Worm (Caenorhabditis elegans) whole organism, L1 larva: ENCODE results near the gene gro-1.

ENCODE experiments used
- C04F5.9 ChIP-seq: sonication (generic microtip); optimal IDR thresholded peaks from 2 replicates; lab custom pipeline; 2016; ENCODE audit warnings: missing genetic modification characterization, missing compliant biosample characterization
- C16A3.4 ChIP-seq: fragments of 150-350 bp; optimal IDR thresholded peaks from 2 replicates; lab custom pipeline; 2014; ENCODE audit warnings: missing biosample characterization, missing genetic modification characterization
- F16B12.6 ChIP-seq: fragments of 150-350 bp; optimal IDR thresholded peaks from 2 replicates; lab custom pipeline; 2014; ENCODE audit warnings: missing biosample characterization, missing genetic modification characterization
- Y116A8C.19 ChIP-seq: sonication (generic microtip); optimal IDR thresholded peaks from 2 replicates; lab custom pipeline; 2016; ENCODE audit warnings: missing compliant biosample characterization, missing genetic modification characterization, borderline replicate concordance
- aly-2 ChIP-seq: fragments of 150-350 bp; optimal IDR thresholded peaks from 2 replicates; lab custom pipeline; 2014; ENCODE audit warnings: missing biosample characterization, missing genetic modification characterization
- blmp-1 ChIP-seq: fragments of 150-350 bp; optimal IDR thresholded peaks from 2 replicates; lab custom pipeline; 2014; ENCODE audit warnings: missing biosample characterization, missing genetic modification characterization
- ceh-63 ChIP-seq: fragments of 200-800 bp; sonication (Bioruptor generic); optimal IDR thresholded peaks from 2 replicates; lab custom pipeline; 2018; ENCODE audit warnings: mild to moderate bottlenecking, missing genetic modification characterization, missing compliant biosample characterization
- ceh-8 ChIP-seq: fragments of 200-800 bp; sonication (Bioruptor generic); optimal IDR thresholded peaks from 2 replicates; lab custom pipeline; 2018; ENCODE audit warnings: mild to moderate bottlenecking, missing genetic modification characterization, moderate library complexity, missing compliant biosample characterization
- ceh-82 ChIP-seq, 3 experiments: fragments of 150-350 bp in 1 of 3; sonication (generic microtip) in 2 of 3; optimal IDR thresholded peaks; 2 replicates each; lab custom pipeline; 2014 to 2017; ENCODE audit warnings: missing biosample characterization in 3 of 3, missing genetic modification characterization in 3 of 3
- ceh-88 ChIP-seq: fragments of 200-800 bp; sonication (Bioruptor generic); IDR thresholded peaks from 2 replicates; pipeline ENCODE4 v1.3.6; 2022; ENCODE audit warnings: missing genetic modification characterization, missing compliant biosample characterization
- dpl-1 ChIP-seq, 3 experiments: fragments of 150-350 bp in 2 of 3; sonication (generic microtip) in 1 of 3; optimal IDR thresholded peaks; 2 replicates each; lab custom pipeline; 2014 to 2017; ENCODE audit warnings: missing biosample characterization in 3 of 3, missing genetic modification characterization in 3 of 3, missing genetic modification reagents in 3 of 3
- dsc-1 ChIP-seq: sonication (generic microtip); optimal IDR thresholded peaks from 2 replicates; lab custom pipeline; 2016; ENCODE audit warnings: mild to moderate bottlenecking, missing genetic modification characterization, missing compliant biosample characterization
- efl-1 ChIP-seq, 4 experiments: fragments of 150-350 bp; optimal IDR thresholded peaks in 3 of 4; peaks in 1 of 4; 1 replicate in 1 of 4; 2 replicates in 3 of 4; lab custom pipeline; 2014; ENCODE audit warnings: missing biosample characterization in 2 of 4, missing genetic modification characterization in 2 of 4, missing genetic modification reagents in 2 of 4
- efl-3 ChIP-seq: fragments of 200-800 bp; sonication (Bioruptor generic); optimal IDR thresholded peaks from 2 replicates; lab custom pipeline; 2018; ENCODE audit warnings: mild to moderate bottlenecking, missing genetic modification characterization, missing compliant biosample characterization
- egl-13 ChIP-seq: sonication (generic microtip); optimal IDR thresholded peaks from 2 replicates; lab custom pipeline; 2016; ENCODE audit warnings: missing genotype, missing genetic modification reagents, missing genetic modification characterization, missing compliant biosample characterization
- egl-27 ChIP-seq, 2 experiments: fragments of 150-350 bp in 1 of 2; sonication (generic microtip); optimal IDR thresholded peaks; 3 replicates each; lab custom pipeline; 2017 to 2018; ENCODE audit warnings: missing biosample characterization in 2 of 2, missing genetic modification characterization in 2 of 2, missing genetic modification reagents in 2 of 2
- elt-2 ChIP-seq: sonication (generic microtip); optimal IDR thresholded peaks from 2 replicates; lab custom pipeline; 2016; ENCODE audit warnings: missing genetic modification characterization, mild to moderate bottlenecking, inconsistent platforms, missing compliant biosample characterization, missing genetic modification reagents
- elt-3 ChIP-seq, 6 experiments: fragments of 150-350 bp in 1 of 6; sonication (generic microtip); optimal IDR thresholded peaks; 2 replicates each; lab custom pipeline; 2017 to 2018; ENCODE audit warnings: missing biosample characterization in 6 of 6, missing genetic modification characterization in 6 of 6, inconsistent platforms in 1 of 6
- ets-5 ChIP-seq: fragments of 200-800 bp; sonication (Bioruptor generic); IDR thresholded peaks from 2 replicates; pipeline ENCODE4 v1.3.6; 2022; ENCODE audit warnings: missing genetic modification characterization, missing compliant biosample characterization
- fkh-10 ChIP-seq: sonication (generic microtip); optimal IDR thresholded peaks from 2 replicates; lab custom pipeline; 2017; ENCODE audit warnings: missing biosample characterization, missing genetic modification reagents, missing genetic modification characterization
- fkh-8 ChIP-seq: sonication (generic microtip); optimal IDR thresholded peaks from 2 replicates; lab custom pipeline; 2016; ENCODE audit warnings: mild to moderate bottlenecking, missing genetic modification characterization, missing compliant biosample characterization
- hlh-4 ChIP-seq: sonication (generic microtip); optimal IDR thresholded peaks from 2 replicates; lab custom pipeline; 2016; ENCODE audit warnings: mild to moderate bottlenecking, missing genetic modification characterization, missing compliant biosample characterization
- irx-1 ChIP-seq: sonication (generic microtip); optimal IDR thresholded peaks from 2 replicates; lab custom pipeline; 2016; ENCODE audit warnings: missing genetic modification characterization, missing compliant biosample characterization
- jun-1 ChIP-seq: fragments of 150-350 bp; optimal IDR thresholded peaks from 2 replicates; lab custom pipeline; 2014; ENCODE audit warnings: missing biosample characterization, missing genetic modification reagents, missing genetic modification characterization
- lin-13 ChIP-seq: fragments of 150-350 bp; optimal IDR thresholded peaks from 2 replicates; lab custom pipeline; 2014; ENCODE audit warnings: missing biosample characterization, missing genetic modification reagents, missing genetic modification characterization
- lin-15B ChIP-seq: fragments of 150-350 bp; sonication (generic microtip); optimal IDR thresholded peaks from 3 replicates; lab custom pipeline; 2014; ENCODE audit warnings: missing biosample characterization, missing genetic modification characterization
- lin-35 ChIP-seq, 2 experiments: fragments of 150-350 bp; optimal IDR thresholded peaks; 2 replicates each; lab custom pipeline; 2014; ENCODE audit warnings: missing biosample characterization in 2 of 2, missing genetic modification characterization in 2 of 2, missing genetic modification reagents in 2 of 2
- lir-3 ChIP-seq: sonication (generic microtip); optimal IDR thresholded peaks from 2 replicates; lab custom pipeline; 2016; ENCODE audit warnings: mild to moderate bottlenecking, missing genetic modification characterization, moderate library complexity, missing compliant biosample characterization; ENCODE audit not compliant: poor library complexity
- lsy-2 ChIP-seq, 2 experiments: fragments of 150-350 bp; optimal IDR thresholded peaks; 2 replicates each; lab custom pipeline; 2014; ENCODE audit warnings: missing biosample characterization in 2 of 2, missing genetic modification characterization in 2 of 2
- mab-9 ChIP-seq: fragments of 200-800 bp; sonication (Bioruptor generic); IDR thresholded peaks from 2 replicates; pipeline ENCODE4 v1.3.6; 2022; ENCODE audit warnings: missing genetic modification reagents, missing genetic modification characterization, missing compliant biosample characterization
- mdl-1 ChIP-seq, 2 experiments: fragments of 150-350 bp; optimal IDR thresholded peaks; 2 replicates each; lab custom pipeline; 2014 to 2017; ENCODE audit warnings: missing biosample characterization in 2 of 2, missing genetic modification characterization in 2 of 2, inconsistent platforms in 1 of 2
- mef-2 ChIP-seq: fragments of 150-350 bp; optimal IDR thresholded peaks from 2 replicates; lab custom pipeline; 2014; ENCODE audit warnings: missing biosample characterization, missing genetic modification characterization
- mep-1 ChIP-seq: fragments of 150-350 bp; optimal IDR thresholded peaks from 2 replicates; lab custom pipeline; 2014; ENCODE audit warnings: missing biosample characterization, missing genetic modification characterization
- nhr-28 ChIP-seq: fragments of 150-350 bp; optimal IDR thresholded peaks from 2 replicates; lab custom pipeline; 2014; ENCODE audit warnings: missing biosample characterization, missing genetic modification characterization
- nhr-47 ChIP-seq: sonication (generic microtip); optimal IDR thresholded peaks from 2 replicates; lab custom pipeline; 2016; ENCODE audit warnings: mild to moderate bottlenecking, missing genetic modification characterization, moderate library complexity, missing compliant biosample characterization
- nhr-71 ChIP-seq: sonication (generic microtip); optimal IDR thresholded peaks from 2 replicates; lab custom pipeline; 2016; ENCODE audit warnings: mild to moderate bottlenecking, missing genetic modification characterization, moderate library complexity, missing compliant biosample characterization
- nhr-76 ChIP-seq: sonication (generic microtip); optimal IDR thresholded peaks from 2 replicates; lab custom pipeline; 2017; ENCODE audit warnings: missing biosample characterization, missing genetic modification characterization
- nhr-77 ChIP-seq: fragments of 150-350 bp; optimal IDR thresholded peaks from 2 replicates; lab custom pipeline; 2014; ENCODE audit warnings: missing biosample characterization, missing genetic modification characterization
- nhr-90 ChIP-seq: sonication (generic microtip); optimal IDR thresholded peaks from 2 replicates; lab custom pipeline; 2016; ENCODE audit warnings: mild to moderate bottlenecking, missing genetic modification characterization, missing compliant biosample characterization; ENCODE audit not compliant: poor library complexity
- skn-1 ChIP-seq: fragments of 150-350 bp; optimal IDR thresholded peaks from 2 replicates; lab custom pipeline; 2014; ENCODE audit warnings: missing biosample characterization, missing genetic modification characterization
- snu-23 ChIP-seq: sonication (generic microtip); optimal IDR thresholded peaks from 2 replicates; lab custom pipeline; 2016; ENCODE audit warnings: missing genetic modification characterization, missing compliant biosample characterization
- sup-37 ChIP-seq: fragments of 200-800 bp; sonication (Bioruptor generic); optimal IDR thresholded peaks from 2 replicates; lab custom pipeline; 2018; ENCODE audit warnings: mild to moderate bottlenecking, missing genetic modification characterization, missing compliant biosample characterization
- unc-130 ChIP-seq: fragments of 150-350 bp; optimal IDR thresholded peaks from 2 replicates; lab custom pipeline; 2017; ENCODE audit warnings: missing biosample characterization, missing genetic modification characterization, inconsistent platforms
- unc-86 ChIP-seq: sonication (generic microtip); optimal IDR thresholded peaks from 2 replicates; lab custom pipeline; 2016; ENCODE audit warnings: missing genetic modification characterization, missing compliant biosample characterization
- unc-98 ChIP-seq: fragments of 200-800 bp; sonication (Bioruptor generic); IDR thresholded peaks from 2 replicates; pipeline ENCODE4 v1.3.6; 2022; ENCODE audit warnings: missing genetic modification characterization, missing compliant biosample characterization
- vab-15 ChIP-seq: sonication (generic microtip); optimal IDR thresholded peaks from 2 replicates; lab custom pipeline; 2017; ENCODE audit warnings: missing genotype, mild to moderate bottlenecking, missing genetic modification characterization, missing compliant biosample characterization
- xbp-1 ChIP-seq: sonication (generic microtip); optimal IDR thresholded peaks from 2 replicates; lab custom pipeline; 2016; ENCODE audit warnings: missing genetic modification characterization, missing compliant biosample characterization
- zip-4 ChIP-seq: fragments of 200-800 bp; sonication (Bioruptor generic); optimal IDR thresholded peaks from 2 replicates; lab custom pipeline; 2018; ENCODE audit warnings: mild to moderate bottlenecking, missing genetic modification characterization, moderate library complexity, missing compliant biosample characterization
- ztf-4 ChIP-seq: fragments of 150-350 bp; optimal IDR thresholded peaks from 2 replicates; lab custom pipeline; 2014; ENCODE audit warnings: missing biosample characterization, missing genetic modification characterization

gro-1 gene

ce11 chrIII:5294281-5294680 lies 29.4 kb downstream of the gro-1 start:
- no peak for TF ChIP-seq dsc-1 (tag; lab: Kevin White, UChicago)
- no peak for TF ChIP-seq efl-3 (GFP tag; lab: Kevin White, UChicago)
- TF ChIP-seq elt-2 = no peak
- TF ChIP-seq nhr-28 (tag; lab: Kevin White, UChicago) = no peak
- TF ChIP-seq ztf-4 (tag; lab: Kevin White, UChicago) = no peak
- TF ChIP-seq aly-2 (tag; lab: Kevin White, UChicago) = no peak
- TF ChIP-seq unc-98 (GFP tag; lab: Robert Waterston, UW) = no peak
- TF ChIP-seq egl-13 (tag; lab: Kevin White, UChicago) = no peak
- TF ChIP-seq unc-130 (tag; lab: Kevin White, UChicago) = no peak
- no peak for TF ChIP-seq F16B12.6
- no peak for TF ChIP-seq mab-9 (GFP tag; lab: Robert Waterston, UW)
- TF ChIP-seq ets-5 (GFP tag; lab: Robert Waterston, UW) = no peak
- TF ChIP-seq sup-37 (GFP tag; lab: Kevin White, UChicago) = no peak
- TF ChIP-seq vab-15 (tag; lab: Kevin White, UChicago) = no peak
- TF ChIP-seq egl-27 (tag; optimal IDR thresholded peaks at IDR 0.05; lab: Kevin White, UChicago) = no peak
- TF ChIP-seq, all 84 proteins: peak for 0

DNA sequence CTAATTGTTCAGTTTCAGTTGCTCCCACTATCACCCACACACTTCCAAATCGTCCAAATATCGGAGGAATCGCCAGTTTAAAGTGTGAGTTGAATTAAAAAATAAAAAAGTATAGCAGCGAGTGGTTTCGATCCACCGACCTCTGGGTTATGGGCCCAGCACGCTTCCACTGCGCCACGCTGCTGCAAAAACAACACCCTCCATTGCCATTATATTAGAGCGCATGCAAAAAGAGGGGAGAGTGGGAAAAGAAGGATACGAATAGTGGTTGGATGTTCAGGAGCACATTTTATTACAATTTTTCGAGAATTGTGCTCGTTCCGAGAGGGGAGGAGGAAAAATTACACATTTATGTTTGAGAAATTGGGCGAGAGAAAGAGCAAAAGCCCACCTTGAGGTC lies 30.0 kb downstream of the gro-1 start:
- TF ChIP-seq nhr-77 (peak; percentile 32), unc-86 (tag; lab: Kevin White, UChicago) (peak; percentile 16), nhr-90 (tag; lab: Kevin White, UChicago) (peak; percentile 62), lsy-2 (tag; optimal IDR thresholded peaks at IDR 0.05; lab: Kevin White, UChicago) (peak; percentile 55 to 63), mef-2 (no peak), zip-4 (GFP tag; lab: Kevin White, UChicago) (peak; percentile 34), unc-98 (GFP tag; lab: Robert Waterston, UW) (0 out of 2 replicates have a peak, but pooled peaks have one; percentile 27), C16A3.4 (tag; lab: Kevin White, UChicago) (peak; percentile 40), ceh-8 (GFP tag; lab: Kevin White, UChicago) (peak; percentile 31), snu-23 (GFP tag; lab: Kevin White, UChicago) (peak; percentile 83), lin-35 (GFP tag; optimal IDR thresholded peaks at IDR 0.05; lab: Kevin White, UChicago) (peak; percentile 43 to 61), skn-1 (peak; percentile 59), Y116A8C.19 (tag; lab: Kevin White, UChicago) (no peak), egl-13 (tag; lab: Kevin White, UChicago) (no peak), blmp-1 (tag; lab: Kevin White, UChicago) (peak; percentile 7), irx-1 (tag; lab: Kevin White, UChicago) (peak; percentile 33), dsc-1 (tag; lab: Kevin White, UChicago) (peak; percentile 76), efl-1 (optimal IDR thresholded peaks at IDR 0.05; lab: Kevin White, UChicago) (peak; percentile 45 to 61), efl-1 (GFP tag; optimal IDR thresholded peaks at IDR 0.05 in 1 of 2; lab: Kevin White, UChicago) (peak; percentile 36 to 93), fkh-8 (tag; lab: Kevin White, UChicago) (peak; percentile 28), mdl-1 (tag; optimal IDR thresholded peaks at IDR 0.05; lab: Kevin White, UChicago) (peak in 1 of 2 experiments; percentile 37), ceh-63 (GFP tag; lab: Kevin White, UChicago) (peak; percentile 39), C04F5.9 (tag; lab: Kevin White, UChicago) (no peak), fkh-10 (GFP tag; lab: Kevin White, UChicago) (no peak), vab-15 (tag; lab: Kevin White, UChicago) (peak; percentile 27), lir-3 (tag; lab: Kevin White, UChicago) (no peak), hlh-4 (tag; lab: Kevin White, UChicago) (no peak), ceh-88 (GFP tag; lab: Robert Waterston, UW) (0 out of 2 replicates have a peak, but pooled peaks have one; percentile 8), xbp-1 (tag; lab: Kevin White, UChicago) (peak; percentile 57), nhr-76 (tag; lab: Kevin White, UChicago) (peak; percentile 12), lin-15B (tag; lab: Kevin White, UChicago) (no peak), ceh-82 (tag; optimal IDR thresholded peaks at IDR 0.05; lab: Kevin White, UChicago) (peak; percentile 25 to 46 (median 34)), mep-1 (tag; lab: Kevin White, UChicago) (peak; percentile 64), lin-13 (no peak), nhr-71 (peak; percentile 83), nhr-47 (peak; percentile 74), dpl-1 (GFP tag; optimal IDR thresholded peaks at IDR 0.05; lab: Kevin White, UChicago) (peak; percentile 12 to 43 (median 26)), elt-2 (peak; percentile 40), jun-1 (tag; lab: Kevin White, UChicago) (no peak), elt-3 (tag; optimal IDR thresholded peaks at IDR 0.05; lab: Kevin White, UChicago) (peak in 1 of 6 experiments; percentile 8)
